Worm (Caenorhabditis elegans) whole organism, L3 larva: ENCODE data around the gene K12H6.2.

Experiments
- ZK546.5 ChIP-seq: sonication (generic microtip); optimal IDR thresholded peaks from 2 replicates; lab custom pipeline; 2017; ENCODE audit warnings: missing biosample characterization, missing genetic modification characterization
- aly-2 ChIP-seq: fragments of 150-350 bp; optimal IDR thresholded peaks from 2 replicates; lab custom pipeline; 2014; ENCODE audit warnings: missing biosample characterization, missing genetic modification characterization
- ama-1 ChIP-seq: fragments of 150-350 bp; optimal IDR thresholded peaks from 2 replicates; lab custom pipeline; 2018
- ceh-9 ChIP-seq: sonication (generic microtip); optimal IDR thresholded peaks from 2 replicates; lab custom pipeline; 2018; ENCODE audit warnings: missing biosample characterization, missing genetic modification characterization
- daf-12 ChIP-seq: fragments of 150-350 bp; optimal IDR thresholded peaks from 2 replicates; lab custom pipeline; 2014; ENCODE audit warnings: missing biosample characterization, missing genetic modification reagents, missing genetic modification characterization
- egl-27 ChIP-seq: sonication (generic microtip); optimal IDR thresholded peaks from 4 replicates; lab custom pipeline; 2017; ENCODE audit warnings: missing biosample characterization, missing genetic modification reagents, missing genetic modification characterization
- elt-1 ChIP-seq: fragments of 150-350 bp; optimal IDR thresholded peaks from 2 replicates; lab custom pipeline; 2014; ENCODE audit warnings: missing biosample characterization, missing genetic modification characterization
- elt-3 ChIP-seq, 3 experiments: fragments of 150-350 bp in 1 of 3; sonication (generic microtip) in 2 of 3; optimal IDR thresholded peaks; 2 replicates in 2 of 3; 4 replicates in 1 of 3; lab custom pipeline; 2014 to 2017; ENCODE audit warnings: missing biosample characterization in 3 of 3, missing genetic modification characterization in 3 of 3
- fkh-10 ChIP-seq: sonication (generic microtip); optimal IDR thresholded peaks from 2 replicates; lab custom pipeline; 2017; ENCODE audit warnings: missing biosample characterization, missing genetic modification reagents, missing genetic modification characterization
- fkh-2 ChIP-seq: fragments of 150-350 bp; optimal IDR thresholded peaks from 2 replicates; lab custom pipeline; 2014; ENCODE audit warnings: missing biosample characterization, missing genetic modification reagents, missing genetic modification characterization
- fos-1 ChIP-seq: fragments of 150-350 bp; optimal IDR thresholded peaks from 2 replicates; lab custom pipeline; 2014; ENCODE audit warnings: missing biosample characterization, missing genetic modification characterization
- jun-1 ChIP-seq: fragments of 150-350 bp; optimal IDR thresholded peaks from 2 replicates; lab custom pipeline; 2014; ENCODE audit warnings: missing biosample characterization, missing genetic modification reagents, missing genetic modification characterization
- lin-15B ChIP-seq: fragments of 150-350 bp; optimal IDR thresholded peaks from 2 replicates; lab custom pipeline; 2014; ENCODE audit warnings: missing biosample characterization, missing genetic modification characterization
- lin-39 ChIP-seq: fragments of 150-350 bp; optimal IDR thresholded peaks from 2 replicates; lab custom pipeline; 2018; ENCODE audit warnings: missing biosample characterization, missing genetic modification reagents, missing genetic modification characterization
- lsy-12 ChIP-seq: sonication (generic microtip); optimal IDR thresholded peaks from 2 replicates; lab custom pipeline; 2016; ENCODE audit warnings: mild to moderate bottlenecking, missing genetic modification characterization, missing compliant biosample characterization
- mdl-1 ChIP-seq: fragments of 150-350 bp; optimal IDR thresholded peaks from 2 replicates; lab custom pipeline; 2014; ENCODE audit warnings: missing biosample characterization, missing genetic modification characterization
- mml-1 ChIP-seq: fragments of 150-350 bp; sonication (generic microtip); optimal IDR thresholded peaks from 3 replicates; lab custom pipeline; 2014; ENCODE audit warnings: missing biosample characterization, missing genetic modification characterization
- nfya-1 ChIP-seq: sonication (generic microtip); optimal IDR thresholded peaks from 2 replicates; lab custom pipeline; 2017; ENCODE audit warnings: missing genetic modification characterization, mild to moderate bottlenecking, missing compliant biosample characterization, antibody characterized with exemption, moderate library complexity; ENCODE audit not compliant: insufficient read depth
- nhr-11 ChIP-seq: fragments of 150-350 bp; optimal IDR thresholded peaks from 2 replicates; lab custom pipeline; 2014; ENCODE audit warnings: missing biosample characterization, missing genetic modification characterization
- nhr-12 ChIP-seq: fragments of 150-350 bp; optimal IDR thresholded peaks from 2 replicates; lab custom pipeline; 2014; ENCODE audit warnings: missing biosample characterization, missing genetic modification characterization
- nhr-23 ChIP-seq: fragments of 150-350 bp; optimal IDR thresholded peaks from 2 replicates; lab custom pipeline; 2014; ENCODE audit warnings: missing biosample characterization, missing genetic modification reagents, missing genetic modification characterization
- nhr-25 ChIP-seq: sonication (generic microtip); optimal IDR thresholded peaks from 2 replicates; lab custom pipeline; 2017; ENCODE audit warnings: missing biosample characterization, missing genetic modification characterization
- nhr-28 ChIP-seq: fragments of 150-350 bp; optimal IDR thresholded peaks from 2 replicates; lab custom pipeline; 2014; ENCODE audit warnings: missing biosample characterization, missing genetic modification characterization
- nhr-43 ChIP-seq: sonication (generic microtip); optimal IDR thresholded peaks from 2 replicates; lab custom pipeline; 2016; ENCODE audit warnings: mild to moderate bottlenecking, missing genetic modification characterization, missing compliant biosample characterization; ENCODE audit not compliant: poor library complexity, severe bottlenecking
- nhr-67 ChIP-seq: fragments of 150-350 bp; optimal IDR thresholded peaks from 2 replicates; lab custom pipeline; 2014; ENCODE audit warnings: missing biosample characterization, missing genetic modification characterization
- nhr-76 ChIP-seq: fragments of 150-350 bp; sonication (generic microtip); optimal IDR thresholded peaks from 5 replicates; lab custom pipeline; 2014; ENCODE audit warnings: missing biosample characterization, missing genetic modification characterization
- pqm-1 ChIP-seq: fragments of 150-350 bp; optimal IDR thresholded peaks from 2 replicates; lab custom pipeline; 2017; ENCODE audit warnings: missing biosample characterization, missing genetic modification characterization, inconsistent platforms
- sea-2 ChIP-seq: fragments of 150-350 bp; sonication (generic microtip); optimal IDR thresholded peaks from 4 replicates; lab custom pipeline; 2014; ENCODE audit warnings: missing biosample characterization, missing genetic modification reagents, missing genetic modification characterization
- skn-1 ChIP-seq: fragments of 150-350 bp; optimal IDR thresholded peaks from 2 replicates; lab custom pipeline; 2014; ENCODE audit warnings: missing biosample characterization, missing genetic modification characterization
- snpc-4 ChIP-seq: fragments of 150-350 bp; optimal IDR thresholded peaks from 2 replicates; lab custom pipeline; 2014; ENCODE audit warnings: missing biosample characterization, missing genetic modification characterization
- tbx-2 ChIP-seq: sonication (generic microtip); optimal IDR thresholded peaks from 2 replicates; lab custom pipeline; 2016; ENCODE audit warnings: mild to moderate bottlenecking, missing genetic modification characterization, missing compliant biosample characterization
- unc-62 ChIP-seq: fragments of 150-350 bp; sonication (generic microtip); optimal IDR thresholded peaks from 4 replicates; lab custom pipeline; 2014; ENCODE audit warnings: missing biosample characterization, missing genetic modification reagents, missing genetic modification characterization
- zag-1 ChIP-seq: fragments of 150-350 bp; optimal IDR thresholded peaks from 2 replicates; lab custom pipeline; 2014; ENCODE audit warnings: missing biosample characterization, missing genetic modification characterization
- ztf-4 ChIP-seq: fragments of 150-350 bp; optimal IDR thresholded peaks from 2 replicates; lab custom pipeline; 2014; ENCODE audit warnings: missing biosample characterization, missing genetic modification characterization

Gene K12H6.2

ce11 chrII:2859315-2859714 lies 44.0 kb upstream of the K12H6.2 start:
- TF ChIP-seq zag-1 (tag; lab: Kevin White, UChicago), result no peak
- no peak for TF ChIP-seq daf-12
- TF ChIP-seq ZK546.5 (tag; lab: Kevin White, UChicago), result no peak
- no peak for TF ChIP-seq nhr-67 (tag; lab: Kevin White, UChicago)
- no peak for TF ChIP-seq skn-1 (tag; lab: Kevin White, UChicago)
- no peak for TF ChIP-seq fos-1 (tag; lab: Kevin White, UChicago)
- TF ChIP-seq ama-1, result no peak
- TF ChIP-seq pqm-1, result no peak
- no peak for TF ChIP-seq aly-2 (tag; lab: Kevin White, UChicago)
- no peak for TF ChIP-seq unc-62 (GFP tag; lab: Kevin White, UChicago)
- TF ChIP-seq tbx-2 (tag; lab: Kevin White, UChicago), result no peak
- no peak for TF ChIP-seq nfya-1 (tag; lab: Kevin White, UChicago)
- TF ChIP-seq fkh-10 (GFP tag; lab: Kevin White, UChicago), result no peak
- no peak for TF ChIP-seq ceh-9 (tag; lab: Kevin White, UChicago)
- no peak for TF ChIP-seq elt-3 (tag; optimal IDR thresholded peaks at IDR 0.05; lab: Kevin White, UChicago)
- no peak for TF ChIP-seq fkh-2 (tag; lab: Kevin White, UChicago)
- no peak for TF ChIP-seq egl-27 (tag; lab: Kevin White, UChicago)
- TF ChIP-seq elt-1, result no peak
- TF ChIP-seq ztf-4 (tag; lab: Kevin White, UChicago), result no peak
- TF ChIP-seq nhr-76, result no peak
- TF ChIP-seq, all 47 proteins: peak for 0

- TF ChIP-seq ztf-4 (tag; lab: Kevin White, UChicago) (no peak), lin-39 (tag; lab: Kevin White, UChicago) (no peak), nhr-28 (tag; lab: Kevin White, UChicago) (no peak), zag-1 (tag; lab: Kevin White, UChicago) (no peak), elt-1 (no peak), lin-15B (no peak), mdl-1 (tag; lab: Kevin White, UChicago) (no peak), mml-1 (tag; lab: Kevin White, UChicago) (no peak), sea-2 (GFP tag; lab: Kevin White, UChicago) (no peak), lsy-12 (no peak)
Measured at ce11 chrII:2858851-2859250, 43.5 kb upstream of the K12H6.2 start.

ce11 chrII:2857559-2857958 lies 42.2 kb upstream of the K12H6.2 start:
- no peak for TF ChIP-seq fos-1 (tag; lab: Kevin White, UChicago)
- TF ChIP-seq elt-3 (tag; optimal IDR thresholded peaks at IDR 0.05; lab: Kevin White, UChicago), result peak in 2 of 3 experiments; percentile 70 to 95
- no peak for TF ChIP-seq fkh-10 (GFP tag; lab: Kevin White, UChicago)
- TF ChIP-seq ceh-9 (tag; lab: Kevin White, UChicago), result no peak
- peak; percentile 63 for TF ChIP-seq nhr-43 (tag; lab: Kevin White, UChicago)
- TF ChIP-seq tbx-2 (tag; lab: Kevin White, UChicago), result no peak
- TF ChIP-seq nhr-25 (tag; lab: Kevin White, UChicago), result peak; percentile 49
- TF ChIP-seq elt-1, result peak; percentile 81

ce11 chrII:2856114-2856513 lies 40.8 kb upstream of the K12H6.2 start:
- TF ChIP-seq ceh-9 (tag; lab: Kevin White, UChicago) (no peak), fkh-2 (tag; lab: Kevin White, UChicago) (no peak), unc-62 (GFP tag; lab: Kevin White, UChicago) (no peak), mdl-1 (tag; lab: Kevin White, UChicago) (no peak), aly-2 (tag; lab: Kevin White, UChicago) (no peak), jun-1 (no peak), nhr-43 (tag; lab: Kevin White, UChicago) (peak; percentile 22), nhr-11 (no peak), snpc-4 (tag; lab: Kevin White, UChicago) (no peak), zag-1 (tag; lab: Kevin White, UChicago) (no peak), nhr-12 (tag; lab: Kevin White, UChicago) (no peak), nhr-76 (no peak), nhr-23 (peak; percentile 13), elt-3 (tag; optimal IDR thresholded peaks at IDR 0.05; lab: Kevin White, UChicago) (peak in 1 of 3 experiments; percentile 9), sea-2 (GFP tag; lab: Kevin White, UChicago) (no peak), nhr-28 (tag; lab: Kevin White, UChicago) (no peak), nhr-25 (tag; lab: Kevin White, UChicago) (no peak)
- TF ChIP-seq, all 47 proteins: peak for 3
